Worm (Caenorhabditis elegans): ENCODE results near the gene ceh-16.

DNA sequence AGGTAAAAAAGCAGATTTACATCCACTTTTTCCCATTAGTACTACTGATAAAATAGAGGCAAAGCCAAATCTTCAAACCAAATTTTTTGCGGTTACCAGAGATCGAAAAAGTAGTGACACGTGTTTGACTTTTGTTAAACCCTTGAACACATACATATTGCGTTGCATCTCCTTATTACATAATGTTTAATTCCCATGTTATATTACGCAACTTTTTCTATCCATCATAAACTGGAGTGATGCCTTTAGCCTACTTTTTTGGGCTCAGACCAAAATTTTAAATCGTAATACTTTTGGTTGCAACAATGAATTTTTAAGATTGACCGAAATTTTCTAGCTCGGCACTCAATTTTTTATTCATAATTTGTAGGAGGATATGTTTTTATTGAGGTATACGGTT lies 553 bp upstream of the ceh-16 start:
- TF ChIP-seq K02D7.2 (tag; optimal IDR thresholded peaks at IDR 0.05): no peak
- TF ChIP-seq ceh-14 (tag; optimal IDR thresholded peaks at IDR 0.05): no peak
- TF ChIP-seq sdc-2 (tag; optimal IDR thresholded peaks at IDR 0.05): no peak
- TF ChIP-seq unc-55 (GFP tag; optimal IDR thresholded peaks at IDR 0.05): no peak
- TF ChIP-seq rnt-1 (tag; optimal IDR thresholded peaks at IDR 0.05): no peak
- no peak for TF ChIP-seq ama-1 (optimal IDR thresholded peaks at IDR 0.05)
- no peak for TF ChIP-seq lin-11 (tag; optimal IDR thresholded peaks at IDR 0.05)
- no peak for TF ChIP-seq npax-4 (tag; optimal IDR thresholded peaks at IDR 0.05)
